Worm (Caenorhabditis elegans) whole organism, L1 larva: ENCODE results near the gene F01E11.3.
A peak's percentile ranks its signal among the peaks of the same experiment; 100 is the strongest.

Experiments
- C34B4.2 ChIP-seq: sonication (generic microtip); optimal IDR thresholded peaks from 2 replicates; lab custom pipeline; 2017; ENCODE audit warnings: mild to moderate bottlenecking, missing genetic modification characterization, missing compliant biosample characterization
- ceh-82 ChIP-seq, 3 experiments: fragments of 150-350 bp in 1 of 3; sonication (generic microtip) in 2 of 3; optimal IDR thresholded peaks; 2 replicates each; lab custom pipeline; 2014 to 2017; ENCODE audit warnings: missing biosample characterization in 3 of 3, missing genetic modification characterization in 3 of 3
- efl-3 ChIP-seq: fragments of 200-800 bp; sonication (Bioruptor generic); optimal IDR thresholded peaks from 2 replicates; lab custom pipeline; 2018; ENCODE audit warnings: mild to moderate bottlenecking, missing genetic modification characterization, missing compliant biosample characterization
- elt-3 ChIP-seq, 6 experiments: fragments of 150-350 bp in 1 of 6; sonication (generic microtip); optimal IDR thresholded peaks; 2 replicates each; lab custom pipeline; 2017 to 2018; ENCODE audit warnings: missing biosample characterization in 6 of 6, missing genetic modification characterization in 6 of 6, inconsistent platforms in 1 of 6
- ets-5 ChIP-seq: fragments of 200-800 bp; sonication (Bioruptor generic); IDR thresholded peaks from 2 replicates; pipeline ENCODE4 v1.3.6; 2022; ENCODE audit warnings: missing genetic modification characterization, missing compliant biosample characterization
- fkh-10 ChIP-seq: sonication (generic microtip); optimal IDR thresholded peaks from 2 replicates; lab custom pipeline; 2017; ENCODE audit warnings: missing biosample characterization, missing genetic modification reagents, missing genetic modification characterization
- grh-1 ChIP-seq: fragments of 200-800 bp; sonication (Bioruptor generic); IDR thresholded peaks from 2 replicates; pipeline ENCODE4 v1.3.6; 2022; ENCODE audit warnings: missing genetic modification reagents, missing genetic modification characterization, missing compliant biosample characterization
- hpl-2 ChIP-seq: fragments of 150-350 bp; optimal IDR thresholded peaks from 2 replicates; lab custom pipeline; 2014; ENCODE audit warnings: missing biosample characterization, missing genetic modification reagents, missing genetic modification characterization
- mab-9 ChIP-seq: fragments of 200-800 bp; sonication (Bioruptor generic); IDR thresholded peaks from 2 replicates; pipeline ENCODE4 v1.3.6; 2022; ENCODE audit warnings: missing genetic modification reagents, missing genetic modification characterization, missing compliant biosample characterization
- mef-2 ChIP-seq: fragments of 150-350 bp; optimal IDR thresholded peaks from 2 replicates; lab custom pipeline; 2014; ENCODE audit warnings: missing biosample characterization, missing genetic modification characterization
- nhr-11 ChIP-seq: fragments of 150-350 bp; optimal IDR thresholded peaks from 2 replicates; lab custom pipeline; 2014; ENCODE audit warnings: missing biosample characterization, missing genetic modification characterization
- nhr-12 ChIP-seq: sonication (generic microtip); optimal IDR thresholded peaks from 2 replicates; lab custom pipeline; 2017; ENCODE audit warnings: missing biosample characterization, missing genetic modification characterization
- nhr-28 ChIP-seq: fragments of 150-350 bp; optimal IDR thresholded peaks from 2 replicates; lab custom pipeline; 2014; ENCODE audit warnings: missing biosample characterization, missing genetic modification characterization
- nhr-77 ChIP-seq: fragments of 150-350 bp; optimal IDR thresholded peaks from 2 replicates; lab custom pipeline; 2014; ENCODE audit warnings: missing biosample characterization, missing genetic modification characterization
- nhr-85 ChIP-seq: sonication (generic microtip); peaks from one replicate; lab custom pipeline; 2016; ENCODE audit warnings: missing genetic modification characterization, inconsistent platforms, missing compliant biosample characterization
- skn-1 ChIP-seq: fragments of 150-350 bp; optimal IDR thresholded peaks from 2 replicates; lab custom pipeline; 2014; ENCODE audit warnings: missing biosample characterization, missing genetic modification characterization
- snu-23 ChIP-seq: sonication (generic microtip); optimal IDR thresholded peaks from 2 replicates; lab custom pipeline; 2016; ENCODE audit warnings: missing genetic modification characterization, missing compliant biosample characterization
- sup-37 ChIP-seq: fragments of 200-800 bp; sonication (Bioruptor generic); optimal IDR thresholded peaks from 2 replicates; lab custom pipeline; 2018; ENCODE audit warnings: mild to moderate bottlenecking, missing genetic modification characterization, missing compliant biosample characterization
- unc-86 ChIP-seq: sonication (generic microtip); optimal IDR thresholded peaks from 2 replicates; lab custom pipeline; 2016; ENCODE audit warnings: missing genetic modification characterization, missing compliant biosample characterization

F01E11.3 gene

ce11 chrX:7019733-7020132 is 52.6 kb downstream of the F01E11.3 start, which contains the start of gene cah-5:
TSS of gene cah-5 (plus strand) at chrX:7020033.
- no peak for TF ChIP-seq mab-9 (GFP tag; lab: Robert Waterston, UW)
- TF ChIP-seq fkh-10 (GFP tag; lab: Kevin White, UChicago) = peak; percentile 46

ce11 chrX:7028836-7029235 is 61.7 kb downstream of the F01E11.3 start, which contains the start of gene flp-26:
TSS of gene flp-26 (plus strand) at chrX:7029136.
- no peak for TF ChIP-seq nhr-12 (tag; lab: Kevin White, UChicago)
- no peak for TF ChIP-seq mef-2 (tag; lab: Kevin White, UChicago)
- TF ChIP-seq hpl-2 (GFP tag; lab: Kevin White, UChicago) = no peak
- TF ChIP-seq snu-23 (GFP tag; lab: Kevin White, UChicago) = no peak
- TF ChIP-seq nhr-28 (tag; lab: Kevin White, UChicago) = no peak
- no peak for TF ChIP-seq ceh-82 (tag; optimal IDR thresholded peaks at IDR 0.05; lab: Kevin White, UChicago)
- TF ChIP-seq nhr-85 = no peak
- no peak for TF ChIP-seq skn-1 (tag; lab: Kevin White, UChicago)
- TF ChIP-seq efl-3 (GFP tag; lab: Kevin White, UChicago) = no peak
- no peak for TF ChIP-seq nhr-77 (tag; lab: Kevin White, UChicago)
- TF ChIP-seq C34B4.2 (tag; lab: Kevin White, UChicago) = no peak
- TF ChIP-seq grh-1 = no peak
- TF ChIP-seq elt-3 (tag; optimal IDR thresholded peaks at IDR 0.05; lab: Kevin White, UChicago) = no peak
- no peak for TF ChIP-seq nhr-11
- no peak for TF ChIP-seq sup-37 (GFP tag; lab: Kevin White, UChicago)
- TF ChIP-seq ets-5 = no peak
- no peak for TF ChIP-seq unc-86 (tag; lab: Kevin White, UChicago)
